Fruit fly (Drosophila melanogaster) whole organism, prepupa: ENCODE data around the gene MYPT-75D.
A peak's percentile ranks its signal among the peaks of the same experiment; 100 is the strongest.

ENCODE experiments used
- CG10631 ChIP-seq: fragments of 200-800 bp; sonication (Bioruptor generic); optimal IDR thresholded peaks from 2 replicates; lab custom pipeline; 2016; ENCODE audit warnings: missing biosample characterization, missing genetic modification characterization
- CG10669 ChIP-seq: fragments of 200-800 bp; sonication (Bioruptor generic); optimal IDR thresholded peaks from 3 replicates; lab custom pipeline; 2018; ENCODE audit warnings: missing biosample characterization, mild to moderate bottlenecking, missing genetic modification characterization, moderate library complexity
- CG15336 ChIP-seq: fragments of 200-800 bp; sonication (Bioruptor generic); IDR thresholded peaks from 2 replicates; pipeline ENCODE4 v1.3.6; 2022; ENCODE audit warnings: missing biosample characterization, missing genetic modification characterization
- CG3032 ChIP-seq: fragments of 200-800 bp; optimal IDR thresholded peaks from 2 replicates; lab custom pipeline; 2019; ENCODE audit warnings: missing biosample characterization, mild to moderate bottlenecking, missing genetic modification characterization, moderate library complexity
- CG32006 ChIP-seq: fragments of 200-800 bp; sonication (Bioruptor generic); optimal IDR thresholded peaks from 3 replicates; lab custom pipeline; 2017; ENCODE audit warnings: missing biosample characterization, mild to moderate bottlenecking, missing genetic modification characterization
- CG3919 ChIP-seq: fragments of 200-800 bp; sonication (Bioruptor generic); optimal IDR thresholded peaks from 3 replicates; lab custom pipeline; 2016; ENCODE audit warnings: missing biosample characterization, missing genetic modification characterization
- CG4318 ChIP-seq: fragments of 200-800 bp; sonication (Bioruptor generic); optimal IDR thresholded peaks from 3 replicates; lab custom pipeline; 2017; ENCODE audit warnings: missing biosample characterization, mild to moderate bottlenecking, missing genetic modification characterization
- CG6163 ChIP-seq: fragments of 200-800 bp; sonication (Bioruptor generic); IDR thresholded peaks from 3 replicates; pipeline ENCODE4 v1.3.6; 2022; ENCODE audit warnings: missing biosample characterization, missing genetic modification characterization
- CG6792 ChIP-seq: fragments of 200-800 bp; sonication (Bioruptor generic); optimal IDR thresholded peaks from 3 replicates; lab custom pipeline; 2016; ENCODE audit warnings: missing biosample characterization, missing genetic modification characterization
- CG6808 ChIP-seq: fragments of 200-800 bp; sonication (Bioruptor generic); optimal IDR thresholded peaks from 3 replicates; lab custom pipeline; 2017; ENCODE audit warnings: missing biosample characterization, missing genetic modification characterization, mild to moderate bottlenecking, moderate library complexity, missing genetic modification reagents
- CG7368 ChIP-seq: fragments of 200-800 bp; sonication (Bioruptor generic); optimal IDR thresholded peaks from 3 replicates; lab custom pipeline; 2016; ENCODE audit warnings: missing biosample characterization, missing genetic modification characterization
- CG8119 ChIP-seq: fragments of 200-800 bp; sonication (Bioruptor generic); IDR thresholded peaks from 3 replicates; pipeline ENCODE4 v1.3.6; 2022; ENCODE audit warnings: missing biosample characterization, missing genetic modification characterization
- CG8632 ChIP-seq: fragments of 200-800 bp; sonication (Bioruptor generic); optimal IDR thresholded peaks from 3 replicates; lab custom pipeline; 2016; ENCODE audit warnings: missing biosample characterization, missing genetic modification characterization
- CG9139 ChIP-seq: fragments of 200-800 bp; sonication (Bioruptor generic); optimal IDR thresholded peaks from 3 replicates; lab custom pipeline; 2017; ENCODE audit warnings: missing biosample characterization, mild to moderate bottlenecking, missing genetic modification characterization
- Eip75B ChIP-seq: fragments of 200-800 bp; sonication (Bioruptor generic); optimal IDR thresholded peaks from 3 replicates; lab custom pipeline; 2016; ENCODE audit warnings: missing biosample characterization, missing genetic modification characterization
- Eip78C ChIP-seq: fragments of 200-800 bp; sonication (Bioruptor generic); peaks from one replicate; lab custom pipeline; 2016; ENCODE audit warnings: missing biosample characterization, missing genetic modification characterization
- Hr4 ChIP-seq: fragments of 200-800 bp; sonication (Bioruptor generic); optimal IDR thresholded peaks from 3 replicates; lab custom pipeline; 2016; ENCODE audit warnings: missing biosample characterization, missing genetic modification characterization
- Lpt ChIP-seq: fragments of 200-800 bp; sonication (Bioruptor generic); optimal IDR thresholded peaks from 3 replicates; lab custom pipeline; 2016; ENCODE audit warnings: missing biosample characterization, missing genetic modification characterization
- Met ChIP-seq: fragments of 200-800 bp; sonication (Bioruptor generic); optimal IDR thresholded peaks from 3 replicates; lab custom pipeline; 2016; ENCODE audit warnings: missing biosample characterization, missing genetic modification characterization
- Sox102F ChIP-seq: fragments of 200-800 bp; sonication (Bioruptor generic); optimal IDR thresholded peaks from 2 replicates; lab custom pipeline; 2016; ENCODE audit warnings: missing biosample characterization, mild to moderate bottlenecking, missing genetic modification characterization
- Sox14 ChIP-seq: fragments of 200-800 bp; sonication (Bioruptor generic); optimal IDR thresholded peaks from 3 replicates; lab custom pipeline; 2016; ENCODE audit warnings: missing biosample characterization, missing genetic modification characterization
- Sox15 ChIP-seq: fragments of 200-800 bp; sonication (Bioruptor generic); optimal IDR thresholded peaks from 3 replicates; lab custom pipeline; 2016; ENCODE audit warnings: missing biosample characterization, missing genetic modification characterization
- achi ChIP-seq: fragments of 200-800 bp; sonication (Bioruptor generic); optimal IDR thresholded peaks from 3 replicates; lab custom pipeline; 2016; ENCODE audit warnings: missing biosample characterization, missing genetic modification characterization
- dsx ChIP-seq: fragments of 200-800 bp; optimal IDR thresholded peaks from 3 replicates; lab custom pipeline; 2019; ENCODE audit warnings: missing biosample characterization, mild to moderate bottlenecking, missing genetic modification characterization, moderate library complexity; ENCODE audit not compliant: poor library complexity, severe bottlenecking
- eg ChIP-seq: fragments of 200-800 bp; sonication (Bioruptor generic); IDR thresholded peaks from 3 replicates; pipeline ENCODE4 v1.3.6; 2022; ENCODE audit warnings: missing biosample characterization, missing genetic modification characterization
- esn ChIP-seq: fragments of 200-800 bp; sonication (Bioruptor generic); optimal IDR thresholded peaks from 2 replicates; lab custom pipeline; 2016; ENCODE audit warnings: missing biosample characterization, mild to moderate bottlenecking, missing genetic modification characterization, moderate library complexity
- fkh ChIP-seq: fragments of 200-800 bp; sonication (Bioruptor generic); optimal IDR thresholded peaks from 3 replicates; lab custom pipeline; 2017; ENCODE audit warnings: missing biosample characterization, mild to moderate bottlenecking, missing genetic modification characterization, moderate library complexity
- net ChIP-seq: fragments of 200-800 bp; sonication (Bioruptor generic); optimal IDR thresholded peaks from 3 replicates; lab custom pipeline; 2016; ENCODE audit warnings: missing biosample characterization, missing genetic modification characterization
- salr ChIP-seq, 2 experiments: fragments of 200-800 bp; sonication (Bioruptor generic); optimal IDR thresholded peaks; 3 replicates each; lab custom pipeline; 2016 to 2018; ENCODE audit warnings: missing biosample characterization in 2 of 2, missing genetic modification characterization in 2 of 2, mild to moderate bottlenecking in 1 of 2
- ss ChIP-seq, 2 experiments: fragments of 200-800 bp; sonication (Bioruptor generic); optimal IDR thresholded peaks; 2 replicates in 1 of 2; 3 replicates in 1 of 2; lab custom pipeline; 2017 to 2018; ENCODE audit warnings: mild to moderate bottlenecking in 2 of 2, missing biosample characterization in 2 of 2, missing genetic modification characterization in 2 of 2, moderate library complexity in 1 of 2
- topi ChIP-seq: fragments of 200-800 bp; sonication (Bioruptor generic); optimal IDR thresholded peaks from 3 replicates; lab custom pipeline; 2016; ENCODE audit warnings: missing biosample characterization, missing genetic modification characterization
- vri ChIP-seq: fragments of 200-800 bp; sonication (Bioruptor generic); optimal IDR thresholded peaks from 3 replicates; lab custom pipeline; 2016; ENCODE audit warnings: missing biosample characterization, mild to moderate bottlenecking, missing genetic modification characterization

Gene MYPT-75D

DNA sequence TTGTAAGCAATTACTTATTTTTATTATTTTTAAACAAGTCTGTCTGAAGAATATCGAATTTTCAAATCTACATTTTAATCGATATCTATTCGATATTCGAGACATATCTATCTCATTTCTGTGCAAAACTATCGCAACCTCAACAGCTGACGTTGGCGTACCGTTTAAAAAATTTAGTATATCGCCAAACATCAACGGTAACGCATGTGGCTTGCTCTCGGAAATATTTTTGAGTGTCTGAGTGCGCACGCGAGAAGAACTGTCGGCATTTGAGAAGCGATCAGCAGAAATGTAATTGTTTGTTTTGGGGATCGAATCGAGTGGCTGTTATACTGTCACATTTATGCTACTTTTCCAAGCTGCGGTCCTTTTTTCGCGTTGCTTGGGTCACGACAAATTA lies at the start of gene MYPT-75D:
Gene MYPT-75D, plus strand, starts transcription at position 174 of the 400 bp plus-strand sequence.
- TF ChIP-seq fkh (GFP tag; lab: Kevin White, UChicago) (peak; percentile 70), vri (GFP tag; lab: Kevin White, UChicago) (peak; percentile 31), salr (GFP tag; optimal IDR thresholded peaks at IDR 0.05; lab: Kevin White, UChicago) (no peak), CG3919 (peak; percentile 18), dsx (peak; percentile 29), Hr4 (GFP tag; lab: Kevin White, UChicago) (no peak), CG3032 (tag; lab: Kevin White, UChicago) (no peak), CG32006 (GFP tag; lab: Kevin White, UChicago) (no peak), CG6792 (GFP tag; lab: Kevin White, UChicago) (peak; percentile 0), Sox14 (peak; percentile 54), CG9139 (no peak), Sox102F (peak; percentile 6), CG8632 (GFP tag; lab: Kevin White, UChicago) (no peak), Eip78C (GFP tag; lab: Kevin White, UChicago) (peak; percentile 80), CG6163 (GFP tag; lab: Robert Waterston, UW) (no peak; the same call in 2 of the 3 replicates), ss (GFP tag; optimal IDR thresholded peaks at IDR 0.05; lab: Kevin White, UChicago) (peak in 1 of 2 experiments; percentile 14), achi (GFP tag; lab: Kevin White, UChicago) (no peak)
- TF ChIP-seq, all 60 proteins: peak for 9

DNA sequence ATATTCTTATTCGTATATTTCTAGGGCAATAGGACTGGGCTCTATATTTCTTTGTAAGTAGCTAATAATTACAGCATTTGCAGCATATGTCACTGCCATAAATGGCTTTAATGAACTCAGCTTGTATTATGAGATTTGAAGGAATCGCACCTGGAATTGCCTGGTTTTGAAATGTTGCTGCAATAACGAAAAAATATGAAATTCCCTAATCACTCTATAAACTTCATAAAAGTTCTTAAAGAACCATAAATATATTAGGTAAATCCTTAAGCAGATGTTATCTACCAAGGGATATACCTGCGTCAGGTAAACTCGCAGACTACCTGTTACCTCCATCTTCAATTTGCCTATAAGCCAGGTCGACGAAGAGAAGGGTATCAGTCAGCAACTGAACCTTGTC lies 37.4 kb upstream of the MYPT-75D start, which contains the start of gene CG7271:
Gene CG7271, plus strand, starts transcription at position 373 of the 400 bp plus-strand sequence.
- TF ChIP-seq CG3919, result no peak
- TF ChIP-seq eg (GFP tag; lab: Robert Waterston, UW), result no peak

DNA sequence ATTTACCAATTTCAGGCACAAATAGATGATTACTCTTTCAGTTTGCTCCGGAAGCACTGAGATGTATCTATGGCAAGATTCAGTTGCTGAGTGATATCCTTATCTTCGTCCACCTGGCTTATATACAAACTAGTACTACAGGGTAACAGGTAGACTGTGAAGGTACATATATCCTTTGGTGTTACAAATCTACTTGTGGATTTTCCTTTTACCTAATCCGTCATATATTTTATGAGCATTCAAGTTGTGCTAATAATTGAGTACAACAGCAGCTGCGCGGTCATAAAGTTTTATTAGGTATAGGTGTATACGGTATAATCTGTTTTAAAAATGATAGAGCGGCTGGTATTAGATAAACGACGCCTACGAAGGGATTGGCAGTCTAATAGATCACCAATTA lies 32.1 kb upstream of the MYPT-75D start, which contains the start of gene term:
Gene term, minus strand, starts transcription at position 101 of the 400 bp plus-strand sequence.
- TF ChIP-seq Lpt (GFP tag; lab: Kevin White, UChicago) (no peak), Met (no peak), topi (GFP tag; lab: Kevin White, UChicago) (no peak), CG6792 (GFP tag; lab: Kevin White, UChicago) (no peak), CG9139 (no peak), esn (no peak), CG10669 (no peak), CG10631 (no peak), CG7368 (GFP tag; lab: Kevin White, UChicago) (no peak), CG4318 (GFP tag; lab: Kevin White, UChicago) (no peak), net (no peak), Eip75B (GFP tag; lab: Kevin White, UChicago) (no peak), Eip78C (GFP tag; lab: Kevin White, UChicago) (no peak), Sox15 (GFP tag; lab: Kevin White, UChicago) (no peak)

DNA sequence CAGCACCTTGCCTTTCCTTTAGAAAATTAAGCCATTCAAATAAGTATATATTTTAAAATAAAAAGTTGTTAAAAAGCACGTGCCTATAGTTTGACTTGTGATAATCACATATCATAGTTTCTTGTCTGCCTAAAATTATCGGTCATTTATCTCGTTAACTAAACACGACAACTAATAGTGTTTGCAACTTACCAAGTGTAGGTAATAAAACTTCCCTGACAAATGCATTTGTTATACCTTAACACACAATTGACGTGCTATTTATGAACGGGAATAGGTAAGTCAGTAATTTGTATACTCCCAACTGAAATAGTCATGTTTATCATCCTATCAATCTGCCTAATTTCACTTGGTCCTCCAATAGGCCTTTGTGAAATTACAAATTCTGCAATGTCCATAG lies 22.6 kb upstream of the MYPT-75D start, which contains the start of gene CG18234:
Gene CG18234, plus strand, starts transcription at position 301 of the 400 bp plus-strand sequence.
- no peak for TF ChIP-seq Lpt (GFP tag; lab: Kevin White, UChicago)
- TF ChIP-seq Eip78C (GFP tag; lab: Kevin White, UChicago), result no peak
- no peak for TF ChIP-seq achi (GFP tag; lab: Kevin White, UChicago)
- no peak for TF ChIP-seq CG3919

DNA sequence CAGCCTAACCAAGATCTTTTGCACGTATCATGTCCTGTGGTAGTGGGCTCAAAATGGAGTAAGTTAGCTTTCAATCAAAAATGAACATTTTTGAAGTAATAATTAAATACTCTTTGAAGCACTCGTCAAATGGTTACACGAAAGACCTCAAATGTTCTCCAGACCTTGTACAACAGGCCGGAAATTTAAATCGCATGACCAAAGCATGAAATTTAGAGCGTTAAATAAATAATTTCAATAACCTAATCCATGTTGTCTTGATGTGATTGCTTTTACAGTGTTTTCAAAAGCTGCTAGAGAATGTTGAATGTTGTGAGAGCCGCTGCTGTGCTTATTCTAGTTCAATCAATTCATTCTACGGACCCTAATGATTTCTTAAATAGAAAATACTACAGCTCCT lies 20.6 kb upstream of the MYPT-75D start, which contains the start of gene CG18233:
Gene CG18233, plus strand, starts transcription at position 301 of the 400 bp plus-strand sequence.
- TF ChIP-seq CG10669, result no peak
- TF ChIP-seq Sox102F, result no peak
- TF ChIP-seq CG32006 (GFP tag; lab: Kevin White, UChicago), result no peak
- no peak for TF ChIP-seq CG6163 (GFP tag; lab: Robert Waterston, UW)
- no peak for TF ChIP-seq CG15336 (GFP tag; lab: Robert Waterston, UW)
- TF ChIP-seq Hr4 (GFP tag; lab: Kevin White, UChicago), result no peak
- TF ChIP-seq ss (GFP tag; optimal IDR thresholded peaks at IDR 0.05; lab: Kevin White, UChicago), result no peak
- TF ChIP-seq CG8119 (GFP tag; lab: Robert Waterston, UW), result no peak
- TF ChIP-seq esn, result no peak
- TF ChIP-seq CG6808 (GFP tag; lab: Kevin White, UChicago), result no peak
- TF ChIP-seq eg (GFP tag; lab: Robert Waterston, UW), result no peak
- TF ChIP-seq CG7368 (GFP tag; lab: Kevin White, UChicago), result no peak
